Fruit fly (Drosophila melanogaster) whole organism: ENCODE results near the gene RpL10Ab.

Experiments
- CG8478 ChIP-seq: fragments of >200 bp; optimal IDR thresholded peaks from 2 replicates; lab custom pipeline; 2018; ENCODE audit warnings: inconsistent platforms
- EcR ChIP-seq, 2 experiments: fragments of >200 bp; optimal IDR thresholded peaks; 2 replicates each; lab custom pipeline; 2017; ENCODE audit warnings: missing biosample characterization in 2 of 2, missing genetic modification characterization in 2 of 2, missing genetic modification reagents in 2 of 2
- pan ChIP-seq: fragments of >200 bp; optimal IDR thresholded peaks from 2 replicates; lab custom pipeline; 2017
- psq ChIP-seq: fragments of >200 bp; optimal IDR thresholded peaks from 2 replicates; lab custom pipeline; 2017

DNA sequence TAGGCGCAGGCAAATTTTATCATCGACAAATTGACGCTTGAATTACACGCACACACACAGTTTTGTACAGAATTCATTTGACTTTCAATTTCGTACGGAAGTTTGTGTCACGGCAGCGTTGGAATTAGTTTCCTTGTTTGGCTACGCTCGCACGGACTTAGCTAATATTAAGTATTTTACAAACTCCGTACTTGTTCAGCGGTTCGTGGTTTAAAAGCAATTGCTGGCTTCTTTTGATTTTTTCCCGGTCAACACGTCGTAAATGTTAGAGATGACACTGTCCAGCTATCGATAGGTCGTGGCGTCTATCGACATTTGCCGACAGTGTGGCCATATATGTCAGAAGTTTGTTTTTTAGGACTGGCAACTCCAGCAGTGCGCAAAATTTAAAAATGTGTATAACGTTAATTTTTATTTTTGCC, 10.7 kb downstream of the RpL10Ab start, which contains the start of gene CycA:
- TF ChIP-seq pan (no peak), EcR (GFP tag; optimal IDR thresholded peaks at IDR 0.05; lab: Kevin White, UChicago) (no peak), CG8478 (lab: Kevin White, UChicago) (no peak), psq (lab: Kevin White, UChicago) (no peak)
